Fruit fly (Drosophila melanogaster): Measurements from ENCODE around the gene CG33099.

dm6 chr3R:22547585-22548022 is 17.2 kb upstream of the CG33099 start, which contains the start of gene AdipoR:
- TF ChIP-seq CG8478 (optimal IDR thresholded peaks at IDR 0.05) (no peak), CTCF (optimal IDR thresholded peaks at IDR 0.05) (peak in 1 of 2 experiments; percentile 25)
